Worm (Caenorhabditis elegans) whole organism, late embryonic: ENCODE data around the gene irld-47.

ENCODE experiments used
- C08G9.2 ChIP-seq: sonication (generic microtip); optimal IDR thresholded peaks from 2 replicates; lab custom pipeline; 2016; ENCODE audit warnings: mild to moderate bottlenecking, missing genetic modification characterization, moderate library complexity, missing compliant biosample characterization
- K02D7.2 ChIP-seq: sonication (generic microtip); optimal IDR thresholded peaks from 2 replicates; lab custom pipeline; 2017; ENCODE audit warnings: mild to moderate bottlenecking, missing genetic modification characterization, missing compliant biosample characterization
- K09A11.1 ChIP-seq: sonication (generic microtip); optimal IDR thresholded peaks from 2 replicates; lab custom pipeline; 2017; ENCODE audit warnings: antibody characterized with exemption, mild to moderate bottlenecking, missing genetic modification characterization, missing compliant biosample characterization; ENCODE audit not compliant: insufficient read depth
- T23F11.4 ChIP-seq: fragments of 200-800 bp; sonication (Bioruptor generic); optimal IDR thresholded peaks from 2 replicates; lab custom pipeline; 2018; ENCODE audit warnings: mild to moderate bottlenecking, missing genetic modification characterization, missing compliant biosample characterization
- ahr-1 ChIP-seq: sonication (generic microtip); optimal IDR thresholded peaks from 2 replicates; lab custom pipeline; 2016; ENCODE audit warnings: missing genetic modification characterization, missing compliant biosample characterization
- ceh-18 ChIP-seq: sonication (generic microtip); optimal IDR thresholded peaks from 2 replicates; lab custom pipeline; 2016; ENCODE audit warnings: missing genetic modification characterization, missing compliant biosample characterization
- ceh-31 ChIP-seq: sonication (generic microtip); optimal IDR thresholded peaks from 2 replicates; lab custom pipeline; 2016; ENCODE audit warnings: missing genetic modification characterization, missing compliant biosample characterization
- ceh-34 ChIP-seq: sonication (generic microtip); optimal IDR thresholded peaks from 2 replicates; lab custom pipeline; 2016; ENCODE audit warnings: mild to moderate bottlenecking, missing genetic modification characterization, missing compliant biosample characterization
- ceh-45 ChIP-seq: fragments of 200-800 bp; sonication (Bioruptor generic); IDR thresholded peaks from 2 replicates; pipeline ENCODE4 v1.3.6; 2022; ENCODE audit warnings: missing genetic modification reagents, missing genetic modification characterization, missing compliant biosample characterization
- ceh-48 ChIP-seq: sonication (generic microtip); optimal IDR thresholded peaks from 2 replicates; lab custom pipeline; 2016; ENCODE audit warnings: missing genetic modification characterization, inconsistent platforms, missing compliant biosample characterization
- ceh-6 ChIP-seq: fragments of 200-800 bp; sonication (Bioruptor generic); optimal IDR thresholded peaks from 2 replicates; lab custom pipeline; 2018; ENCODE audit warnings: mild to moderate bottlenecking, missing genetic modification characterization, missing compliant biosample characterization
- ceh-9 ChIP-seq: sonication (generic microtip); optimal IDR thresholded peaks from 2 replicates; lab custom pipeline; 2016; ENCODE audit warnings: mild to moderate bottlenecking, missing genetic modification characterization, inconsistent platforms, missing compliant biosample characterization
- che-1 ChIP-seq: sonication (generic microtip); optimal IDR thresholded peaks from 2 replicates; lab custom pipeline; 2016; ENCODE audit warnings: mild to moderate bottlenecking, missing genetic modification characterization, missing compliant biosample characterization
- elt-2 ChIP-seq: sonication (generic microtip); optimal IDR thresholded peaks from 2 replicates; lab custom pipeline; 2016; ENCODE audit warnings: missing genetic modification reagents, missing genetic modification characterization, missing compliant biosample characterization
- ets-4 ChIP-seq: sonication (generic microtip); optimal IDR thresholded peaks from 2 replicates; lab custom pipeline; 2016; ENCODE audit warnings: missing genetic modification characterization, missing compliant biosample characterization
- eyg-1 ChIP-seq: sonication (generic microtip); optimal IDR thresholded peaks from 2 replicates; lab custom pipeline; 2016; ENCODE audit warnings: missing genotype, missing genetic modification characterization, missing compliant biosample characterization
- fax-1 ChIP-seq: sonication (generic microtip); optimal IDR thresholded peaks from 2 replicates; lab custom pipeline; 2016; ENCODE audit warnings: missing genotype, missing genetic modification characterization, missing compliant biosample characterization
- hlh-30 ChIP-seq: sonication (generic microtip); optimal IDR thresholded peaks from 2 replicates; lab custom pipeline; 2017; ENCODE audit warnings: antibody characterized with exemption, missing genetic modification characterization, missing compliant biosample characterization; ENCODE audit not compliant: insufficient read depth
- lin-11 ChIP-seq: fragments of 200-800 bp; sonication (Bioruptor generic); optimal IDR thresholded peaks from 2 replicates; lab custom pipeline; 2018; ENCODE audit warnings: mild to moderate bottlenecking, missing genetic modification characterization, missing compliant biosample characterization
- mec-3 ChIP-seq: sonication (generic microtip); optimal IDR thresholded peaks from 2 replicates; lab custom pipeline; 2016; ENCODE audit warnings: borderline replicate concordance, missing genetic modification characterization, missing compliant biosample characterization
- nfya-1 ChIP-seq: sonication (generic microtip); optimal IDR thresholded peaks from 2 replicates; lab custom pipeline; 2017; ENCODE audit warnings: missing genetic modification characterization, mild to moderate bottlenecking, missing compliant biosample characterization, antibody characterized with exemption, moderate library complexity
- nhr-11 ChIP-seq: fragments of 150-350 bp; optimal IDR thresholded peaks from 2 replicates; lab custom pipeline; 2014; ENCODE audit warnings: missing biosample characterization, missing genetic modification characterization
- nhr-232 ChIP-seq: sonication (generic microtip); optimal IDR thresholded peaks from 2 replicates; lab custom pipeline; 2016; ENCODE audit warnings: missing genetic modification characterization, missing compliant biosample characterization
- odd-2 ChIP-seq: sonication (generic microtip); optimal IDR thresholded peaks from 2 replicates; lab custom pipeline; 2017; ENCODE audit warnings: antibody characterized with exemption, mild to moderate bottlenecking, missing genetic modification characterization, missing compliant biosample characterization
- pax-1 ChIP-seq: fragments of 150-350 bp; optimal IDR thresholded peaks from 2 replicates; lab custom pipeline; 2014; ENCODE audit warnings: missing biosample characterization, missing genetic modification characterization
- pha-2 ChIP-seq: sonication (generic microtip); optimal IDR thresholded peaks from 2 replicates; lab custom pipeline; 2017; ENCODE audit warnings: mild to moderate bottlenecking, missing genetic modification characterization, missing compliant biosample characterization
- pros-1 ChIP-seq: fragments of 150-350 bp; optimal IDR thresholded peaks from 2 replicates; lab custom pipeline; 2014; ENCODE audit warnings: missing biosample characterization, missing genetic modification reagents, missing genetic modification characterization
- ref-2 ChIP-seq: sonication (generic microtip); optimal IDR thresholded peaks from 2 replicates; lab custom pipeline; 2016; ENCODE audit warnings: missing genetic modification characterization, missing compliant biosample characterization
- rnt-1 ChIP-seq: sonication (generic microtip); optimal IDR thresholded peaks from 2 replicates; lab custom pipeline; 2016; ENCODE audit warnings: missing genetic modification characterization, missing compliant biosample characterization
- sdc-2 ChIP-seq: sonication (generic microtip); optimal IDR thresholded peaks from 2 replicates; lab custom pipeline; 2016; ENCODE audit warnings: missing genotype, missing genetic modification characterization, missing compliant biosample characterization
- tbx-2 ChIP-seq: sonication (generic microtip); optimal IDR thresholded peaks from 2 replicates; lab custom pipeline; 2016; ENCODE audit warnings: missing genetic modification characterization, missing compliant biosample characterization
- tbx-7 ChIP-seq: sonication (generic microtip); optimal IDR thresholded peaks from 2 replicates; lab custom pipeline; 2016; ENCODE audit warnings: missing genotype, missing genetic modification characterization, missing compliant biosample characterization
- ttx-3 ChIP-seq: sonication (generic microtip); optimal IDR thresholded peaks from 2 replicates; lab custom pipeline; 2016; ENCODE audit warnings: missing genetic modification reagents, missing genetic modification characterization, missing compliant biosample characterization
- unc-55 ChIP-seq: sonication (generic microtip); optimal IDR thresholded peaks from 2 replicates; lab custom pipeline; 2017; ENCODE audit warnings: missing biosample characterization, missing genetic modification reagents, missing genetic modification characterization

Gene irld-47

ce11 chrII:7822454-7822853, at the start of gene irld-47:
TSS of gene irld-47 (minus strand) at chrII:7822554.
- TF ChIP-seq lin-11 (tag; lab: Kevin White, UChicago), result no peak
- TF ChIP-seq eyg-1 (tag; lab: Kevin White, UChicago), result no peak
- no peak for TF ChIP-seq ceh-18 (tag; lab: Kevin White, UChicago)
- TF ChIP-seq odd-2, result no peak
- TF ChIP-seq K09A11.1, result no peak
- TF ChIP-seq pax-1, result no peak
- TF ChIP-seq tbx-7, result no peak

- no peak for TF ChIP-seq T23F11.4 (GFP tag; lab: Kevin White, UChicago)
- TF ChIP-seq nfya-1 (tag; lab: Kevin White, UChicago), result peak; percentile 24
- TF ChIP-seq unc-55 (GFP tag; lab: Kevin White, UChicago), result no peak
- TF ChIP-seq ceh-48 (tag; lab: Kevin White, UChicago), result no peak
- peak; percentile 8 for TF ChIP-seq tbx-2 (tag; lab: Kevin White, UChicago)
- no peak for TF ChIP-seq ahr-1 (tag; lab: Kevin White, UChicago)
- TF ChIP-seq ceh-18 (tag; lab: Kevin White, UChicago), result peak; percentile 14
Observed at ce11 chrII:7870632-7871031, 48.3 kb upstream of the irld-47 start.

ce11 chrII:7870062-7870461, 47.7 kb upstream of the irld-47 start, which contains the start of gene ztf-17:
TSS of gene ztf-17 (minus strand) at chrII:7870162.
- TF ChIP-seq sdc-2 (tag; lab: Kevin White, UChicago) (no peak), ceh-45 (GFP tag; lab: Robert Waterston, UW) (no peak), C08G9.2 (tag; lab: Kevin White, UChicago) (no peak)

ce11 chrII:7866081-7866480, 43.7 kb upstream of the irld-47 start:
- no peak for TF ChIP-seq ceh-31 (tag; lab: Kevin White, UChicago)
- peak; percentile 32 for TF ChIP-seq nhr-11 (tag; lab: Kevin White, UChicago)
- TF ChIP-seq ets-4 (tag; lab: Kevin White, UChicago), result no peak
- TF ChIP-seq, all 69 proteins: peak for 1

- no peak for TF ChIP-seq ceh-9 (tag; lab: Kevin White, UChicago)
Observed at ce11 chrII:7864892-7865291, 42.5 kb upstream of the irld-47 start.

- no peak for TF ChIP-seq che-1
- peak; percentile 15 for TF ChIP-seq elt-2 (tag; lab: Kevin White, UChicago)
- TF ChIP-seq nfya-1 (tag; lab: Kevin White, UChicago), result peak; percentile 12
Observed at ce11 chrII:7864207-7864606, 41.9 kb upstream of the irld-47 start, which contains the start of gene ostb-1. TSS of gene ostb-1 (plus strand) at chrII:7864507.

- no peak for TF ChIP-seq mec-3 (tag; lab: Kevin White, UChicago)
- TF ChIP-seq sdc-2 (tag; lab: Kevin White, UChicago), result no peak
- peak; percentile 29 for TF ChIP-seq K09A11.1
- no peak for TF ChIP-seq unc-55 (GFP tag; lab: Kevin White, UChicago)
- TF ChIP-seq fax-1 (tag; lab: Kevin White, UChicago), result no peak
- no peak for TF ChIP-seq odd-2
- TF ChIP-seq, all 69 proteins: peak for 1
Observed at ce11 chrII:7863480-7864125, 41.2 kb upstream of the irld-47 start.

ce11 chrII:7860221-7860928, 38.0 kb upstream of the irld-47 start, which contains the start of gene lin-5:
TSS of gene lin-5 (plus strand) at chrII:7860574.
- TF ChIP-seq ref-2 (tag; lab: Kevin White, UChicago), result peak; percentile 36
- no peak for TF ChIP-seq K02D7.2 (tag; lab: Kevin White, UChicago)
- no peak for TF ChIP-seq ceh-6 (GFP tag; lab: Kevin White, UChicago)
- no peak for TF ChIP-seq ceh-18 (tag; lab: Kevin White, UChicago)
- no peak for TF ChIP-seq ttx-3 (tag; lab: Kevin White, UChicago)
- TF ChIP-seq K09A11.1, result no peak
- TF ChIP-seq nhr-232, result no peak
- TF ChIP-seq rnt-1 (tag; lab: Kevin White, UChicago), result no peak
- TF ChIP-seq ceh-34 (tag; lab: Kevin White, UChicago), result peak; percentile 36
- TF ChIP-seq pha-2 (tag; lab: Kevin White, UChicago), result no peak
- TF ChIP-seq tbx-2 (tag; lab: Kevin White, UChicago), result peak; percentile 24
- TF ChIP-seq hlh-30, result no peak
- TF ChIP-seq ceh-31 (tag; lab: Kevin White, UChicago), result peak; percentile 68
- TF ChIP-seq unc-55 (GFP tag; lab: Kevin White, UChicago), result peak; percentile 30
- no peak for TF ChIP-seq ceh-9 (tag; lab: Kevin White, UChicago)
- TF ChIP-seq nfya-1 (tag; lab: Kevin White, UChicago), result peak; percentile 40
- TF ChIP-seq pros-1 (tag; lab: Kevin White, UChicago), result no peak
